Fruit fly (Drosophila melanogaster): Measurements from ENCODE around the gene Ir7d.
A peak's percentile ranks its signal among the peaks of the same experiment; 100 is the strongest.

dm6 chrX:7908239-7909068, 29.8 kb upstream of the Ir7d start, which contains the start of the genes dpr14 and spidey:
- peak; percentile 99 for TF ChIP-seq pad (GFP tag; optimal IDR thresholded peaks at IDR 0.05)
- peak; percentile 69 for TF ChIP-seq toe (GFP tag; optimal IDR thresholded peaks at IDR 0.05)
- TF ChIP-seq bab1 (GFP tag; optimal IDR thresholded peaks at IDR 0.05), result peak; percentile 88
- TF ChIP-seq Clk (GFP tag; optimal IDR thresholded peaks at IDR 0.05), result peak; percentile 72
- peak; percentile 84 for TF ChIP-seq CG12768 (GFP tag; optimal IDR thresholded peaks at IDR 0.05)
- TF ChIP-seq cnc (optimal IDR thresholded peaks at IDR 0.05), result no peak
- TF ChIP-seq CG7045 (GFP tag; optimal IDR thresholded peaks at IDR 0.05), result peak; percentile 81
- TF ChIP-seq tj (GFP tag; optimal IDR thresholded peaks at IDR 0.05), result no peak
- peak; percentile 89 for TF ChIP-seq CG11617 (GFP tag; optimal IDR thresholded peaks at IDR 0.05)
- peak; percentile 71 for TF ChIP-seq Crg-1 (GFP tag; optimal IDR thresholded peaks at IDR 0.05)
- peak; percentile 2 for TF ChIP-seq kay (GFP tag; ENCODE audit: borderline replicate concordance)
- peak; percentile 55 for TF ChIP-seq cic (GFP tag; optimal IDR thresholded peaks at IDR 0.05)
